Worm (Caenorhabditis elegans): ENCODE data around the gene ttr-37.
A peak's percentile ranks its signal among the peaks of the same experiment; 100 is the strongest.

The ttr-37 gene

DNA sequence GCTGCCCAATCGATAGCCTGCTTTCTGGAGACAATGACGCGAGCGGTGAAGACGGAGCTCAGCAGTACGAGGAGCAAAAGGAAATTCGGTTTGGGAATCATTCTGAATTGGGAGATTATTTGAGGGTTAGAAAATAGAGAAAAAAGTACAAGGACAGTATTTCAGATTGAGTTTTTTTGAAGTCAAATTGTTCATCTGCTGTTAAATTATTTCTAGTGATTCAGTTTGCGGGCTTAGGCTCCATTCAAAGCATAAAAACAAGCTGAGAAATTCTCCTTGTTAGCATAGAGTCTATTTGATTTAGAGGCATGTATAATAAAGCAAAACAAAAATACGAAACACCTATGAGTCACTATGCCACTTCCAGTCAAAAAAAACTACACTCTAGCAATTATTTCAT is 30.4 kb upstream of the ttr-37 start, which contains the start of gene dgn-2:
dgn-2 (minus strand) TSS at position 101 of the 400 bp plus-strand sequence.
- no peak for TF ChIP-seq elt-2 (tag; optimal IDR thresholded peaks at IDR 0.05)
- no peak for TF ChIP-seq nhr-76 (tag; optimal IDR thresholded peaks at IDR 0.05)
- TF ChIP-seq ZK546.5 (tag; optimal IDR thresholded peaks at IDR 0.05) = no peak
- no peak for TF ChIP-seq zag-1 (tag; optimal IDR thresholded peaks at IDR 0.05)
- no peak for TF ChIP-seq nhr-237 (tag; optimal IDR thresholded peaks at IDR 0.05)
- no peak for TF ChIP-seq nhr-67 (tag; optimal IDR thresholded peaks at IDR 0.05)
- TF ChIP-seq fkh-10 (GFP tag; optimal IDR thresholded peaks at IDR 0.05) = no peak

DNA sequence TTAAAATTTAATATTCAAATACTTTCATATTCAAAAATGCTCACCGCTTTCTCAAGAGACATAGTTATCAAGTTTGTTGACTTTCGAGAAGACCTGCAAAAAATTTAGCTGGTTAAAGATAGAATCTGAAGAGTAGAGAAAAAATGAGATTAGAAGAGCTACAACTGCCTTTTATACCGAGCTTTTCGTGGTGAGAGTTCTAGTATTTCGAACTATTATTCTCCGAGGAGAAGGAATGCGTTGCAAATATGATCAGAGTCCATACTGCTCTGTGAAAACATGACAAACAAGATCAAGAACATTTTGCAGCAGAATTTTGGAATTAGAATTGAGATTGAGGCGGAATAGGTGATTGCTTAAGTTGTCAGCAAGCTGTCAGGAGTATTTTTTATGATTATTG is 23.7 kb upstream of the ttr-37 start, which contains the start of gene F56C3.4:
F56C3.4 (minus strand) TSS at position 101 of the 400 bp plus-strand sequence.
- TF ChIP-seq nhr-11 (tag; optimal IDR thresholded peaks at IDR 0.05) = no peak
- TF ChIP-seq nfya-1 (tag; optimal IDR thresholded peaks at IDR 0.05; ENCODE audit: insufficient read depth) = no peak
- no peak for TF ChIP-seq tbx-2 (tag; optimal IDR thresholded peaks at IDR 0.05)
- no peak for TF ChIP-seq skn-1 (tag; optimal IDR thresholded peaks at IDR 0.05)
- TF ChIP-seq pqm-1 (tag; optimal IDR thresholded peaks at IDR 0.05) = no peak
- no peak for TF ChIP-seq daf-12 (tag; optimal IDR thresholded peaks at IDR 0.05)
- TF ChIP-seq egl-27 (tag; optimal IDR thresholded peaks at IDR 0.05) = no peak

DNA sequence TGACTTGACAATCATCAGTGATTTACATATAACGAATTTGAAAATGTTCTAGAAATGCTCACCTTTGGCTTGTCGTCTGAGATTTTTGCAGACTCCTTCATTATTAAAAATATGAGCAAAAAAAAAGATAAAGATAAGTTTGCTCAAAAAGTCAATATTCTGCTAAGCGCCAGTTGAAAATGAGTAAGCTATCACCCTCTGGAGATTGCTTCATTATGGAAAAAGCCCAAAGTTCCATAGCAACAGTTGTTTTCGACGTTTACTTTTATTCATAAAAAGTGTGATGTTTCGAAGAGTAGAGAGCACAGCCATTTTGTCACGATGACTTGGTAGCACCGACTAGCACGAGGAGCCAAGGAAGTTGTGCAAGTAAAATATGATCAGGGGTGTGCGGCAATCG is 21.3 kb upstream of the ttr-37 start, which contains the start of gene F56C3.3:
F56C3.3 (minus strand) TSS at position 101 of the 400 bp plus-strand sequence.
- TF ChIP-seq lin-39 (tag; optimal IDR thresholded peaks at IDR 0.05) (no peak), nhr-77 (tag; optimal IDR thresholded peaks at IDR 0.05) (no peak), ceh-82 (tag; optimal IDR thresholded peaks at IDR 0.05) (no peak), lsy-12 (tag; optimal IDR thresholded peaks at IDR 0.05) (no peak), elt-1 (tag; optimal IDR thresholded peaks at IDR 0.05) (no peak), mml-1 (tag; optimal IDR thresholded peaks at IDR 0.05) (no peak), eor-1 (tag; optimal IDR thresholded peaks at IDR 0.05) (no peak), aly-2 (tag; optimal IDR thresholded peaks at IDR 0.05) (no peak), tbx-2 (tag; optimal IDR thresholded peaks at IDR 0.05) (no peak), jun-1 (tag; optimal IDR thresholded peaks at IDR 0.05) (no peak), lin-15B (tag; optimal IDR thresholded peaks at IDR 0.05) (no peak), zag-1 (tag; optimal IDR thresholded peaks at IDR 0.05) (no peak), nhr-76 (tag; optimal IDR thresholded peaks at IDR 0.05) (no peak), daf-12 (tag; optimal IDR thresholded peaks at IDR 0.05) (no peak), pha-4 (tag; optimal IDR thresholded peaks at IDR 0.05) (no peak)

DNA sequence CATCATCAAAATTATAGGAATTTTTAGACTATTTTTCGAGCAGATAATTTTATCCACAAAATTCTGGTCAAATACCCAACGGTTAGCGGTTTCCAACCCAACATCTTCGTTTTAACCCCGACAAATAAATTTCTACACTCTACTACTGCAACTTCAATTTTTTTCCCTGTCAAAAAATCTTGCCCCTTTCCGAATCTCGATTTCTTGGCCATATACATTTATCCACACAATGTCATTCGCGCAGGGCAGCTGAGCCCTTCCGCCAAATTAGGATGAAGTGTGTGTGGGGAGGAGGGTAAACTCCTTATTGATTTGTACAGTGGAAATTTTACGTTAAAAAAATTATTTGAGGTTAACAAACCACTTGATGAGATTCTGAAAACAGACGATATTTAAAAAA is 7.8 kb upstream of the ttr-37 start:
- TF ChIP-seq ceh-9 (tag; optimal IDR thresholded peaks at IDR 0.05) (no peak), mml-1 (tag; optimal IDR thresholded peaks at IDR 0.05) (no peak), ZK546.5 (tag; optimal IDR thresholded peaks at IDR 0.05) (no peak), elt-3 (tag; optimal IDR thresholded peaks at IDR 0.05) (peak; percentile 50 to 96 (median 81)), jun-1 (tag; optimal IDR thresholded peaks at IDR 0.05) (peak; percentile 99), egl-5 (tag; optimal IDR thresholded peaks at IDR 0.05) (peak; percentile 83), nhr-43 (tag; optimal IDR thresholded peaks at IDR 0.05; ENCODE audit: poor library complexity, severe bottlenecking) (peak; percentile 98), nhr-25 (tag; optimal IDR thresholded peaks at IDR 0.05) (peak; percentile 97), nhr-67 (tag; optimal IDR thresholded peaks at IDR 0.05) (peak; percentile 43), nhr-23 (tag; optimal IDR thresholded peaks at IDR 0.05) (peak; percentile 97), elt-1 (tag; optimal IDR thresholded peaks at IDR 0.05) (peak; percentile 79), aly-2 (tag; optimal IDR thresholded peaks at IDR 0.05) (peak; percentile 91), daf-12 (tag; optimal IDR thresholded peaks at IDR 0.05) (peak; percentile 69), elt-2 (tag; optimal IDR thresholded peaks at IDR 0.05) (peak; percentile 78), eor-1 (tag; optimal IDR thresholded peaks at IDR 0.05) (peak in 1 of 2 experiments; percentile 81), egl-27 (tag; optimal IDR thresholded peaks at IDR 0.05) (peak; percentile 93), pqm-1 (tag; optimal IDR thresholded peaks at IDR 0.05) (peak; percentile 77), pha-4 (tag; optimal IDR thresholded peaks at IDR 0.05) (peak; percentile 97), snpc-4 (tag; optimal IDR thresholded peaks at IDR 0.05) (peak; percentile 95), nhr-237 (tag; optimal IDR thresholded peaks at IDR 0.05) (peak; percentile 72), fkh-2 (tag; optimal IDR thresholded peaks at IDR 0.05) (peak; percentile 59), unc-62 (GFP tag; optimal IDR thresholded peaks at IDR 0.05) (peak; percentile 87), ztf-4 (tag; optimal IDR thresholded peaks at IDR 0.05) (peak; percentile 72), ceh-82 (tag; optimal IDR thresholded peaks at IDR 0.05) (peak; percentile 97), lin-15B (tag; optimal IDR thresholded peaks at IDR 0.05) (peak; percentile 38), nhr-76 (tag; optimal IDR thresholded peaks at IDR 0.05) (peak; percentile 67), zag-1 (tag; optimal IDR thresholded peaks at IDR 0.05) (peak; percentile 83), hmg-11 (tag; optimal IDR thresholded peaks at IDR 0.05) (peak; percentile 97), fos-1 (tag; optimal IDR thresholded peaks at IDR 0.05) (peak; percentile 93), lsy-12 (tag; optimal IDR thresholded peaks at IDR 0.05) (peak; percentile 92), ztf-11 (tag; optimal IDR thresholded peaks at IDR 0.05) (no peak), nfya-1 (tag; optimal IDR thresholded peaks at IDR 0.05; ENCODE audit: insufficient read depth) (peak; percentile 92), nhr-11 (tag; optimal IDR thresholded peaks at IDR 0.05) (peak; percentile 94), nhr-28 (tag; optimal IDR thresholded peaks at IDR 0.05) (peak; percentile 81), lin-39 (tag; optimal IDR thresholded peaks at IDR 0.05) (peak; percentile 97), ceh-16 (tag; optimal IDR thresholded peaks at IDR 0.05) (peak; percentile 83), tbx-2 (tag; optimal IDR thresholded peaks at IDR 0.05) (peak; percentile 98), skn-1 (tag; optimal IDR thresholded peaks at IDR 0.05) (peak; percentile 96), nhr-12 (tag; optimal IDR thresholded peaks at IDR 0.05) (peak; percentile 26), R02D3.7 (tag; optimal IDR thresholded peaks at IDR 0.05) (peak; percentile 90), ama-1 (optimal IDR thresholded peaks at IDR 0.05) (no peak)
